Worm (Caenorhabditis elegans): Measurements from ENCODE around the gene C17H12.11.

C17H12.11 gene

ce11 chrIV:6802132-6802531 is at the start of gene C17H12.11, which contains the start of gene cest-4:
Gene C17H12.11, plus strand, starts transcription at chrIV:6802387.
Gene cest-4, minus strand, starts transcription at chrIV:6802337.
- peak; percentile 55 for TF ChIP-seq elt-2 (tag; optimal IDR thresholded peaks at IDR 0.05)
- TF ChIP-seq lin-35 (GFP tag; optimal IDR thresholded peaks at IDR 0.05): peak in 1 of 2 experiments; percentile 23
- TF ChIP-seq pqm-1 (tag; optimal IDR thresholded peaks at IDR 0.05): peak; percentile 5
- TF ChIP-seq hlh-17 (GFP tag; optimal IDR thresholded peaks at IDR 0.05; ENCODE audit: borderline replicate concordance): no peak

ce11 chrIV:6756374-6756773 is 45.8 kb upstream of the C17H12.11 start:
- TF ChIP-seq nhr-47 (tag; optimal IDR thresholded peaks at IDR 0.05): peak; percentile 91
- TF ChIP-seq alr-1 (tag; optimal IDR thresholded peaks at IDR 0.05; ENCODE audit: borderline replicate concordance): no peak
- TF ChIP-seq ceh-88 (GFP tag; IDR thresholded peaks at IDR 0.05): no peak; the same call in 1 of the 2 replicates
- peak; percentile 66 for TF ChIP-seq snpc-4 (tag; optimal IDR thresholded peaks at IDR 0.05)
- peak; percentile 16 for TF ChIP-seq zag-1 (tag; optimal IDR thresholded peaks at IDR 0.05)
- TF ChIP-seq egl-13 (tag; optimal IDR thresholded peaks at IDR 0.05): peak; percentile 88
- TF ChIP-seq nhr-12 (tag; optimal IDR thresholded peaks at IDR 0.05): no peak
- TF ChIP-seq lin-39 (tag; optimal IDR thresholded peaks at IDR 0.05): peak; percentile 21
- peak; percentile 41; the same call in 1 of the 2 replicates for TF ChIP-seq grh-1 (GFP tag; IDR thresholded peaks at IDR 0.05)
- TF ChIP-seq ceh-8 (GFP tag; optimal IDR thresholded peaks at IDR 0.05): peak; percentile 83
- TF ChIP-seq nhr-237 (tag; optimal IDR thresholded peaks at IDR 0.05): peak; percentile 69
- TF ChIP-seq lir-3 (tag; optimal IDR thresholded peaks at IDR 0.05; ENCODE audit: poor library complexity): peak; percentile 75
- no peak for TF ChIP-seq unc-98 (GFP tag; IDR thresholded peaks at IDR 0.05)
- TF ChIP-seq hlh-17 (GFP tag; optimal IDR thresholded peaks at IDR 0.05; ENCODE audit: borderline replicate concordance): no peak
- TF ChIP-seq dsc-1 (tag; optimal IDR thresholded peaks at IDR 0.05): peak; percentile 62
- TF ChIP-seq C16A3.4 (tag; optimal IDR thresholded peaks at IDR 0.05): peak; percentile 92
- peak; percentile 78 for TF ChIP-seq irx-1 (tag; optimal IDR thresholded peaks at IDR 0.05)
- TF ChIP-seq jun-1 (tag; optimal IDR thresholded peaks at IDR 0.05): peak; percentile 78
- TF ChIP-seq mep-1 (tag; optimal IDR thresholded peaks at IDR 0.05): peak; percentile 90
- TF ChIP-seq ceh-90 (tag; optimal IDR thresholded peaks at IDR 0.05): peak; percentile 21
- TF ChIP-seq fkh-8 (tag; optimal IDR thresholded peaks at IDR 0.05): peak; percentile 93
- TF ChIP-seq sup-37 (GFP tag; optimal IDR thresholded peaks at IDR 0.05): peak; percentile 29
- TF ChIP-seq aha-1 (tag; optimal IDR thresholded peaks at IDR 0.05): peak; percentile 15
- peak in 2 of 6 experiments; percentile 15 to 58 for TF ChIP-seq elt-3 (tag; optimal IDR thresholded peaks at IDR 0.05)
- peak; percentile 71 to 82 (median 75) for TF ChIP-seq dpl-1 (GFP tag; optimal IDR thresholded peaks at IDR 0.05)
- TF ChIP-seq lin-15B (tag; optimal IDR thresholded peaks at IDR 0.05): peak; percentile 52
- TF ChIP-seq mdl-1 (tag; optimal IDR thresholded peaks at IDR 0.05): peak in 1 of 2 experiments; percentile 73
- peak; percentile 96 for TF ChIP-seq lin-14 (GFP tag; optimal IDR thresholded peaks at IDR 0.05)
- TF ChIP-seq efl-1 (optimal IDR thresholded peaks at IDR 0.05): peak; percentile 80 to 87
- peak; percentile 71 to 96 for TF ChIP-seq efl-1 (GFP tag; optimal IDR thresholded peaks at IDR 0.05 in 1 of 2)
- no peak for TF ChIP-seq egl-27 (tag; optimal IDR thresholded peaks at IDR 0.05)
- peak; percentile 3 for TF ChIP-seq Y116A8C.19 (tag; optimal IDR thresholded peaks at IDR 0.05; ENCODE audit: borderline replicate concordance)
- no peak for TF ChIP-seq nhr-28 (tag; optimal IDR thresholded peaks at IDR 0.05)
- TF ChIP-seq unc-86 (tag; optimal IDR thresholded peaks at IDR 0.05): peak; percentile 87
- TF ChIP-seq fos-1 (tag; optimal IDR thresholded peaks at IDR 0.05): peak; percentile 64
- peak; percentile 84 to 87 for TF ChIP-seq lsy-2 (tag; optimal IDR thresholded peaks at IDR 0.05)
- TF ChIP-seq ceh-82 (tag; optimal IDR thresholded peaks at IDR 0.05): peak; percentile 76 to 89 (median 84)
- peak; percentile 91 for TF ChIP-seq blmp-1 (tag; optimal IDR thresholded peaks at IDR 0.05)
- no peak for TF ChIP-seq ets-5 (GFP tag; IDR thresholded peaks at IDR 0.05)
- TF ChIP-seq C34B4.2 (tag; optimal IDR thresholded peaks at IDR 0.05): no peak
- peak; percentile 37 for TF ChIP-seq ama-1 (optimal IDR thresholded peaks at IDR 0.05)
- peak; percentile 88 for TF ChIP-seq nhr-90 (tag; optimal IDR thresholded peaks at IDR 0.05; ENCODE audit: poor library complexity)
- TF ChIP-seq mab-9 (GFP tag; IDR thresholded peaks at IDR 0.05): peak; percentile 63
- TF ChIP-seq pqm-1 (tag; optimal IDR thresholded peaks at IDR 0.05): peak; percentile 71
- no peak for TF ChIP-seq tlp-1 (tag; optimal IDR thresholded peaks at IDR 0.05)
- TF ChIP-seq rnt-1 (tag; optimal IDR thresholded peaks at IDR 0.05): peak; percentile 87
- peak; percentile 92 for TF ChIP-seq nhr-71 (tag; optimal IDR thresholded peaks at IDR 0.05)
- TF ChIP-seq mef-2 (tag; optimal IDR thresholded peaks at IDR 0.05): peak; percentile 44
